Fruit fly (Drosophila melanogaster): ENCODE results near the gene HDAC11.
A peak's percentile ranks its signal among the peaks of the same experiment; 100 is the strongest.

The HDAC11 gene

dm6 chr3R:24875939-24876842, 20.1 kb upstream of the HDAC11 start, which contains the start of gene CG3744 (continued):
- TF ChIP-seq lbe (GFP tag; optimal IDR thresholded peaks at IDR 0.05) = peak; percentile 79
- TF ChIP-seq nau (GFP tag; optimal IDR thresholded peaks at IDR 0.05) = no peak
- peak; percentile 92 for TF ChIP-seq Fer3 (tag; optimal IDR thresholded peaks at IDR 0.05)
- peak; percentile 93 for TF ChIP-seq CG6791 (GFP tag; IDR thresholded peaks at IDR 0.05; ENCODE audit: partially characterized antibody)
- TF ChIP-seq CG6854 (GFP tag; optimal IDR thresholded peaks at IDR 0.05) = peak; percentile 70
- TF ChIP-seq CG10462 (GFP tag; optimal IDR thresholded peaks at IDR 0.05) = peak; percentile 79
- TF ChIP-seq CG12659 (GFP tag; optimal IDR thresholded peaks at IDR 0.05) = peak; percentile 93
- TF ChIP-seq sna (GFP tag; IDR thresholded peaks at IDR 0.05; ENCODE audit: partially characterized antibody) = peak; percentile 93
- no peak for TF ChIP-seq HLHmδ (GFP tag; optimal IDR thresholded peaks at IDR 0.05)
- peak; percentile 61 for TF ChIP-seq CG6765 (GFP tag; optimal IDR thresholded peaks at IDR 0.05)
- TF ChIP-seq lmd (GFP tag; IDR thresholded peaks at IDR 0.05) = peak; percentile 93
- TF ChIP-seq Neu2 (GFP tag; optimal IDR thresholded peaks at IDR 0.05; ENCODE audit: borderline replicate concordance) = no peak
- TF ChIP-seq pita (GFP tag; optimal IDR thresholded peaks at IDR 0.05) = no peak
- peak; percentile 95 for TF ChIP-seq Blimp-1 (GFP tag; optimal IDR thresholded peaks at IDR 0.05)
- TF ChIP-seq scrt (GFP tag; optimal IDR thresholded peaks at IDR 0.05) = no peak
- peak; percentile 69 for TF ChIP-seq kay (GFP tag; optimal IDR thresholded peaks at IDR 0.05)
- TF ChIP-seq CG14860 (GFP tag; IDR thresholded peaks at IDR 0.05; ENCODE audit: partially characterized antibody) = peak; percentile 89
- peak; percentile 50 for TF ChIP-seq YL-1 (GFP tag; optimal IDR thresholded peaks at IDR 0.05)
- TF ChIP-seq otp (GFP tag; IDR thresholded peaks at IDR 0.05) = peak; percentile 93
- peak; percentile 38; the same call in 1 of the 3 replicates for TF ChIP-seq z (GFP tag; IDR thresholded peaks at IDR 0.05)
- peak; percentile 90 for TF ChIP-seq CG17359 (tag; optimal IDR thresholded peaks at IDR 0.05)
- TF ChIP-seq CG10979 (tag; optimal IDR thresholded peaks at IDR 0.05) = peak; percentile 84
- TF ChIP-seq gce (GFP tag; IDR thresholded peaks at IDR 0.05) = peak; percentile 87
- TF ChIP-seq croc (GFP tag; conservative IDR thresholded peaks at IDR 0.05) = peak; percentile 79
- peak; percentile 29 for TF ChIP-seq Bdp1 (GFP tag; optimal IDR thresholded peaks at IDR 0.05)
- TF ChIP-seq MTF-1 (GFP tag; optimal IDR thresholded peaks at IDR 0.05; ENCODE audit: borderline replicate concordance) = peak; percentile 81
- peak; percentile 94 for TF ChIP-seq CG11085 (GFP tag; IDR thresholded peaks at IDR 0.05)
- TF ChIP-seq pfk (GFP tag; optimal IDR thresholded peaks at IDR 0.05) = peak; percentile 56
- peak; percentile 97 for TF ChIP-seq CG32532 (GFP tag; IDR thresholded peaks at IDR 0.05)
- TF ChIP-seq CG2889 (GFP tag; IDR thresholded peaks at IDR 0.05) = peak; percentile 85
- peak; percentile 82 for TF ChIP-seq CG30431 (GFP tag; optimal IDR thresholded peaks at IDR 0.05)
- TF ChIP-seq Lim3 (GFP tag; IDR thresholded peaks at IDR 0.05) = peak; percentile 70
- peak; percentile 81 for TF ChIP-seq fd96Cb (tag; optimal IDR thresholded peaks at IDR 0.05)
- TF ChIP-seq CG6689 (GFP tag; IDR thresholded peaks at IDR 0.05) = peak; percentile 93
- no peak for TF ChIP-seq tll (GFP tag; optimal IDR thresholded peaks at IDR 0.05)
- peak; percentile 92 for TF ChIP-seq CG42726 (GFP tag; IDR thresholded peaks at IDR 0.05; ENCODE audit: partially characterized antibody)
- TF ChIP-seq Xbp1 (GFP tag; optimal IDR thresholded peaks at IDR 0.05) = peak; percentile 94
- TF ChIP-seq prd (optimal IDR thresholded peaks at IDR 0.05) = no peak
- TF ChIP-seq prd (GFP tag; IDR thresholded peaks at IDR 0.05) = peak; percentile 96
- peak; percentile 39 for TF ChIP-seq Side (GFP tag; optimal IDR thresholded peaks at IDR 0.05)
- peak; percentile 97 for TF ChIP-seq hbn (GFP tag; IDR thresholded peaks at IDR 0.05; ENCODE audit: partially characterized antibody)
- peak; percentile 94 for TF ChIP-seq CG2129 (GFP tag; IDR thresholded peaks at IDR 0.05; ENCODE audit: partially characterized antibody)
- peak; percentile 57 for TF ChIP-seq pzg (GFP tag; optimal IDR thresholded peaks at IDR 0.05)
- peak; percentile 71 for TF ChIP-seq CG18476 (GFP tag; optimal IDR thresholded peaks at IDR 0.05)
- TF ChIP-seq dan (GFP tag; IDR thresholded peaks at IDR 0.05) = peak; percentile 34; the same call in 1 of the 2 replicates
- peak; percentile 76 for TF ChIP-seq gcm (GFP tag; optimal IDR thresholded peaks at IDR 0.05)
- TF ChIP-seq da (GFP tag; optimal IDR thresholded peaks at IDR 0.05) = no peak
